Worm (Caenorhabditis elegans): ENCODE measurements around the gene C27A2.12.

The C27A2.12 gene

ce11 chrII:5014399-5014798, 43.5 kb downstream of the C27A2.12 start, which contains the start of gene F59A6.2:
TSS of gene F59A6.2 (plus strand) at chrII:5014699.
- TF ChIP-seq lin-40 (tag; optimal IDR thresholded peaks at IDR 0.05) (no peak), F49E8.2 (tag; optimal IDR thresholded peaks at IDR 0.05; ENCODE audit: insufficient read depth) (no peak), bed-1 (GFP tag; IDR thresholded peaks at IDR 0.05) (no peak), K11D2.4 (GFP tag; IDR thresholded peaks at IDR 0.05) (no peak), cebp-1 (GFP tag; IDR thresholded peaks at IDR 0.05) (no peak), cebp-1 (tag; optimal IDR thresholded peaks at IDR 0.05) (no peak), madf-6 (GFP tag; IDR thresholded peaks at IDR 0.05) (no peak), F55B11.4 (tag; optimal IDR thresholded peaks at IDR 0.05; ENCODE audit: borderline replicate concordance, insufficient read depth) (no peak), somi-1 (GFP tag; optimal IDR thresholded peaks at IDR 0.05) (no peak), pbrm-1 (GFP tag; IDR thresholded peaks at IDR 0.05) (no peak), hlh-12 (tag; optimal IDR thresholded peaks at IDR 0.05) (no peak), lag-1 (GFP tag; IDR thresholded peaks at IDR 0.05) (no peak), athp-1 (tag; optimal IDR thresholded peaks at IDR 0.05) (no peak), akir-1 (GFP tag; optimal IDR thresholded peaks at IDR 0.05) (no peak), ztf-25 (GFP tag; IDR thresholded peaks at IDR 0.05) (no peak)

DNA sequence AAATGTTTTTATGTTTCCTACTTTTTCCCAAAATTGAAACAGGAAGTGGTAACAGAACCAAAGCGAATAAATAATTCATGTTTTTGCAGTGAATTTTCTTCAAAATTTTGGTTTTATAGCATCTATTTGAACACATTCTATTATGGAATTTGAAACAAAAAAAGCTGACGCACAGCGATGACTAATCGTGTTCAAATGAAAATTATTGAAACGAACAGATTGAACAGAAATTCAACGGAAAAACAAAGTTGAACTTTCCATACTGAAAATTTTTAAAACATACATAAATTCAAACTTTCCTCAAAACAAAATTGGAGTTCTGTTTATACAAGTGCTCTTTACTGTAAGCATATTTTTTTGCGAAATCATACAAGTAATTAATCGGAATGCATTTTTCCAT, 46.0 kb downstream of the C27A2.12 start, which contains the start of gene F59A6.12:
Gene F59A6.12 (minus strand): TSS at position 101 of the 400 bp plus-strand sequence.
- TF ChIP-seq B0261.1 (tag; optimal IDR thresholded peaks at IDR 0.05) (no peak), ets-4 (GFP tag; optimal IDR thresholded peaks at IDR 0.05) (no peak), cebp-2 (GFP tag; IDR thresholded peaks at IDR 0.05) (no peak), sptf-2 (GFP tag; optimal IDR thresholded peaks at IDR 0.05) (no peak), tbx-9 (tag; optimal IDR thresholded peaks at IDR 0.05; ENCODE audit: borderline replicate concordance) (no peak), ama-1 (optimal IDR thresholded peaks at IDR 0.05) (no peak), ama-1 (GFP tag; optimal IDR thresholded peaks at IDR 0.05) (no peak), F52B5.7 (tag; optimal IDR thresholded peaks at IDR 0.05) (no peak), B0336.3 (GFP tag; IDR thresholded peaks at IDR 0.05) (no peak), zfh-2 (GFP tag; conservative IDR thresholded peaks at IDR 0.05) (no peak), lin-35 (GFP tag; optimal IDR thresholded peaks at IDR 0.05) (no peak), pha-4 (tag; optimal IDR thresholded peaks at IDR 0.05) (no peak), ztf-25 (GFP tag; IDR thresholded peaks at IDR 0.05) (no peak)

DNA sequence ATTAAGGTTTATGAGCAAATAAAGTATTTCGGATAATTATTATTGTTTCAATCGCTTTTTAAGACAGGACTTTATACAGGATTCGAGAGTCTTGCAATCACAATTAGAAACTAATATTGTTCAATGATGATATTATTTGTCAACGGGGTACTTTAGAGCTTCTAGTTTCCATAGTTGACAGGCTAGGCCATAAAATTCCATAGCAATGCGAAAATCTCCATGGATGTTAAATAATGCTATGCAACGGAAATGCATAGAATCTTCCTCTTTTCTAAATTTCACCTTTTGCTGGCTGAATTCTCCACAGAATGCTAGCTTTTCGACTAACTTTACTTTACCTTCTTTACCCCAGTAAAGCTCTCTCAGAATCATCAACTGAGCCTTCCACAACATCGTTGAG, 49.9 kb downstream of the C27A2.12 start, which contains the start of gene F59A6.3:
Gene F59A6.3 (plus strand): TSS at position 301 of the 400 bp plus-strand sequence.
- TF ChIP-seq ztf-18 (tag; optimal IDR thresholded peaks at IDR 0.05) (no peak), F39B2.1 (GFP tag; IDR thresholded peaks at IDR 0.05) (no peak), snpc-1.3 (tag; optimal IDR thresholded peaks at IDR 0.05; ENCODE audit: insufficient read depth) (no peak), nhr-27 (tag; optimal IDR thresholded peaks at IDR 0.05) (no peak), attf-3 (GFP tag; conservative IDR thresholded peaks at IDR 0.05) (no peak), zim-3 (tag; optimal IDR thresholded peaks at IDR 0.05) (no peak), F37B4.10 (GFP tag; IDR thresholded peaks at IDR 0.05) (no peak), Y67H2A.10 (GFP tag; conservative IDR thresholded peaks at IDR 0.05) (no peak), Y95B8A.8 (GFP tag; IDR thresholded peaks at IDR 0.05) (no peak), ceh-91 (GFP tag; IDR thresholded peaks at IDR 0.05) (no peak), ztf-25 (GFP tag; IDR thresholded peaks at IDR 0.05) (no peak), somi-1 (GFP tag; optimal IDR thresholded peaks at IDR 0.05) (no peak), nhr-90 (tag; optimal IDR thresholded peaks at IDR 0.05) (no peak), T26A5.8 (tag; optimal IDR thresholded peaks at IDR 0.05) (no peak)
